Worm (Caenorhabditis elegans): Measurements from ENCODE around the gene skr-13.
"Not testable (repeated sequence)": the region's sequence is repeated elsewhere in the genome, so short reads cannot be mapped to it uniquely, and the experiment has no call there.

Gene skr-13

DNA sequence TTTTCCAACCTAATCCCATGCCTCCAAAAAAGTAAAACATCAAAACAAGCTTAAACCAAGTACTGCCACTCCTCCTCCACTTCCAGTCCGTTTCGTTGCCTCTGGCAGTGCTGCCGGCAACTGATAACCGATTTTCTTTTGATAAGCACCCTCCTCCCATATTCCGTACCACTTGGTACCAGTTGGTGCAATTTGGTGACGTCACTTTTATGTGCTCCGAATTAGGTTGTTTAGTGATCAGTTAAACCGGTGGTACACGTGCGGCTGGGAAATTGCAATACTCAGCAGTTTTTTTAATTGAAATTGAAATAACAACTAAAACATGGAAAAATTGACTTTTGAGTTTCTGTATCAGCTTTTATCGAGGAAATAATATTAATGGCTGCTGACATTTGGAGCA is 11.7 kb upstream of the skr-13 start:
- TF ChIP-seq him-1 (tag; optimal IDR thresholded peaks at IDR 0.05) (no peak), dao-5 (tag; optimal IDR thresholded peaks at IDR 0.05) (no peak), W03F9.2 (tag; optimal IDR thresholded peaks at IDR 0.05) (no peak)

DNA sequence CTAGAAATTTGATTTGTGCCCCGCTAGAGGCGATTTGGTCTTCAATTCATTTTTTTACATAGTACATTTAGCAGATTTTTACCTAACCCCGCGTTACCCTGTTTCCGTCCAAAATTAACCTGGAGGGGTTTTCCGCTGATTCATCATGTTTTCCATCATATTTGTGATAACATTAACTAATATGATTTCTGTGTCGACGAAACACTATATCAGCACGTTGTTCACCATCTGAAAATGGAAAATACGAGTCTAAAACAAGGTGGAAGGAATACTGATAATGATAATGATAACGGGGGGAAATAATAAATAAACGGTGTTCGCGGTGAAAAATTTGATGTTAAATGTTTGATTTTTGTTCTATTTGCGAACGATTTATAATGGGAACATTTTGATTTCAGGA is 9.3 kb upstream of the skr-13 start:
- TF ChIP-seq W03F9.2 (tag; optimal IDR thresholded peaks at IDR 0.05) (no peak), dao-5 (tag; optimal IDR thresholded peaks at IDR 0.05) (no peak)

DNA sequence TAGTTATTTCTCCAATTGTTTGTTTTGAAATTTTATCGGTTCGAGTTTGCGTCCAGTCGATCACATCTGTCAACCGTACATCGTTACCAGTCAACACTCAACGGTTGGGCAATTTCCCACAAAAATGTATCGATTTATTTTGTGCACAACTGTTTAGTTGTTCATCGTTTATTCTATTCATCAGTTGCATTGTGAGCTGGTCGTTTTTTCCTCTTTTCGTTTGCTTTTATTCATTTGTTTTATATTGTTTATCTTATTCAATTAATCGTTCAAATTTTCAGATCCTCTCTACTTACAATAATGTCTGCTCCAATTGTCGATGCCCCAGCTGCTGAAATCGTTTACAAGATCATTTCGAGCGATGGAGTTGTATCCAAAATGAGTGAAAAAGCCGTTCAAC is 4.6 kb upstream of the skr-13 start, which contains the start of gene skr-12:
TSS of gene skr-12 (plus strand) at position 301 of the 400 bp plus-strand sequence.
- TF ChIP-seq dao-5 (tag; optimal IDR thresholded peaks at IDR 0.05): no peak
- TF ChIP-seq him-1 (tag; optimal IDR thresholded peaks at IDR 0.05): no peak
- no peak for TF ChIP-seq W03F9.2 (tag; optimal IDR thresholded peaks at IDR 0.05)

DNA sequence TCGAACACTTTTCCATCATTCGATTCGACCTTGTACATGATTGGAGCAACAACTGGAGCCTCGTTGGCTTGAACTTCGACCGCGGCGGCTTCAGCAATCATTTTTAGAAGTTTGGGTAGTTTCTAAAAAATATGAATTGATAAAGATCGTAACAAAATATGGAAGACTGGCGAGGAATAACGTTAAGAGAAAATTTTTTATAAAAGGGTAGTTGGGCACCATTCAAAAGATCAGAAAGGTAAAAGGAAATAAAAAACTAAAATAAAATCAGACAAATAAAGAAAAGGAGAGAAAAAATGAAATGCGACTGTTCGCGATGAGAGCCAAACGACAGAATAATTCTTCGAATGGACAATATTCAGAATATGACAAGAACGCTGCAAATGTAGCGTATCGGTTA is 3.3 kb upstream of the skr-13 start, which contains the start of gene skr-8:
TSS of gene skr-8 (minus strand) at position 101 of the 400 bp plus-strand sequence.
- TF ChIP-seq W03F9.2, him-1, dao-5 (tag; optimal IDR thresholded peaks at IDR 0.05): not testable (repeated sequence)

DNA sequence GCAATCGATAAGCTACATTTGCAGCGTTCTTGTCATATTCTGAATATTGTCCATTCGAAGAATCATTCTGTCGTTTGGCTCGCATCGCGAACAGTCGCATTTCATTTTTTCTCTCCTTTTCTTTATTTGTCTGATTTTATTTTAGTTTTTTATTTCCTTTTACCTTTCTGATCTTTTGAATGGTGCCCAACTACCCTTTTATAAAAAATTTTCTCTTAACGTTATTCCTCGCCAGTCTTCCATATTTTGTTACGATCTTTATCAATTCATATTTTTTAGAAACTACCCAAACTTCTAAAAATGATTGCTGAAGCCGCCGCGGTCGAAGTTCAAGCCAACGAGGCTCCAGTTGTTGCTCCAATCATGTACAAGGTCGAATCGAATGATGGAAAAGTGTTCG is 858 bp upstream of the skr-13 start, which contains the start of gene skr-9:
TSS of gene skr-9 (plus strand) at position 301 of the 400 bp plus-strand sequence.
- TF ChIP-seq dao-5, him-1, W03F9.2 (tag; optimal IDR thresholded peaks at IDR 0.05): not testable (repeated sequence)

DNA sequence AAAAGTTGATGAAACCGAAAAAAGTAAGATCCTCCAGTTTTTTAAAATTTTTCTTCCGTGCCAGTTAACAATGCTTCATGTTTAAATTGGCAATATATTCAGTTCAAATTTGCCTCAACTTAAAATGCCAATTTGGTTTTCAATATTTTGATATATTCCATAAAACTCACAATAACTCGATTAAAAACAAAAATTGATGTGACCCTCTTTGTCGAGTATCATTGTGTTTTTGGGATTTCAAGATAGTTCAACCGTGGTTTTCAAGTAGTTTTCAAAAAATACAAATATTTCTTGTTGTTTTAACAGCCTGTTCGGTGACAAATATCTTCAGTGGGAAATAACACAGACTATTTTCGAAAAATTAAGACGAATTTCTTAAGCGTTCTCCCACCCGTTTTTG is 9.4 kb downstream of the skr-13 start:
- TF ChIP-seq him-1 (tag; optimal IDR thresholded peaks at IDR 0.05) (no peak), dao-5 (tag; optimal IDR thresholded peaks at IDR 0.05) (no peak), W03F9.2 (tag; optimal IDR thresholded peaks at IDR 0.05) (no peak)

DNA sequence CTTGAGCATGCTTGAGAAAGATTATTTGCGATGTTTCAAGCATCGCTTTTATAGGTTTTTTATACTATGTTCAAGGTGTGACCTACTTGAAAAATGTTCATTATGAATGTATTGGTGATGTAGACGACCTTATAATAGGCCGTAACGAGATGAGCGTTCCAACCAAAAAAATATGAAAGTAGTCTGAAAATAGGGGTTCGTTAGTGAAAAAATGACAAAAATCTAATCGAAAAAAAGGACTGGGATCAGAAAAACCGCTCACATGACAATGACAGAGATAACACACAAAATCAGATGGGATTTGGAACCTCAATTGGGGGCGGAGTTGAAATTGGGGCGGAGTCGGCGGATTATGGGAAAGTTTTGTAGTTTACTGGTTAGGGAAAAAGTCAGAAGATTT is 11.5 kb downstream of the skr-13 start, which contains the start of gene Y116A8C.40:
TSS of gene Y116A8C.40 (minus strand) at position 101 of the 400 bp plus-strand sequence.
- TF ChIP-seq W03F9.2 (tag; optimal IDR thresholded peaks at IDR 0.05) (no peak), him-1 (tag; optimal IDR thresholded peaks at IDR 0.05) (no peak), dao-5 (tag; optimal IDR thresholded peaks at IDR 0.05) (no peak)

DNA sequence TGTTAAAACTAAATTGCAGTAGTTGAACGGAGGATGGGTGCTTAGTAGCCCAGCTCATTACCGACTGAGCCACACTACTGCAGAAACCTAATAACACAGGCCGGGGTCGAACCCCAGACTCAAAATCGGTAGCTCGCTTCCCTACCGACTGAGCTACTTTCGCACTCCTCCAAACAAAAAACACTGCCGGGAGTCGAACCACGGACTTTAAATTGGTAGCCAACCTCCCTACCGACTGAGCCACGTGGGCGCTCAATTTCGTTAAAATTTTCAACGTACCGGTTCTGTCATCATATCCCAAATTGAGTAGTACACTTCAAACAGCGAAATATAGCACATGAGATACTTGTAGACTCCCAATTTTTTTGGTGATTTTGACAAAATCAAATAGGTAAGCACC is 12.0 kb downstream of the skr-13 start:
- no peak for TF ChIP-seq W03F9.2 (tag; optimal IDR thresholded peaks at IDR 0.05)
- TF ChIP-seq him-1 (tag; optimal IDR thresholded peaks at IDR 0.05): no peak
- TF ChIP-seq dao-5 (tag; optimal IDR thresholded peaks at IDR 0.05): no peak

DNA sequence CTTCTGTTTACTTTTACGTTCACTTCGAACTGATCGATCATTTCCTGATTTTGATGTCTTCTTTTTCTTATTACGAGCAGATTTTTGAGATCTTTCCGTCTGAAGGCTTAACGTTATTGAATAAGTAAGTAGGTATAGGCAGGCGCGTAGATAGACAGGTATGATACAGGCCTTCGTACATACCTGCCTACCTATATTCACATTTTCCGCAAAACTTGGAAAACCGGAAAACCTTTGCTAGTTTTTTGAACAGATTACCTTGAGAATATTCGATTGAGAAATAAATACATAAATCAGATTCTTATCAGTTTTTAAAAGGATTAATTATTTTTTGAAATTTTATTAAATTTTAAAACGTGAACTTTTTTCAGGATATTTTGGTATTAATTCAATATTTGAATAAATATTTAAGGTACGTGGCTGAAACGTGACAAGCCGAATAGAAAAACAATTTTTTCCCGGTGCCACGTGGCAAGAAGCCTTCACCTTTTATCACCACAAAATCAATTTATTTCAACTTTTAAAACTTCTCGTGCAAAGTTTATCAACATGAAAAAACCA is 31.3 kb downstream of the skr-13 start, which contains the start of the genes Y116A8C.37 and Y116A8C.38:
TSS of gene Y116A8C.37 (minus strand) at position 101 of the 561 bp plus-strand sequence.
TSS of gene Y116A8C.38 (plus strand) at position 511 of the 561 bp plus-strand sequence.
- no peak for TF ChIP-seq W03F9.2 (tag; optimal IDR thresholded peaks at IDR 0.05)
- no peak for TF ChIP-seq him-1 (tag; optimal IDR thresholded peaks at IDR 0.05)

DNA sequence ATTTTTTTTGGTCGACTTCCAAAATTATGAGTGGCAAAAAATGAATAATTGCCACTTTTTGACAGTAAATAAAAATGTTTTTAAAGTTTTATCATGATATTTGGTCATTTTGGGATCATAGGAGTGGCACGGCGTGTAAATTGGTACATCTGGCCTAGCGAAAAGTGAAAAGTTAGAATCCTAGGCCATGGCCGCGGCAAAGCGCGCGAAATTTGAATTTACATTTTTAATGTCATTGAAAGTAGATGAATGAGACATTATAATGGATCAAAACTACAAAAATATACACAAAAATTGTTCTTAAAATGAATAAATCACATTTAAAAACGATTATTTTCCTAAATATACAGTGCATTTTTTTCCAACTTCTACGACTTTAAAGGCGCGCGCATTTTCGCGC is 35.9 kb downstream of the skr-13 start:
- no peak for TF ChIP-seq W03F9.2 (tag; optimal IDR thresholded peaks at IDR 0.05)
- TF ChIP-seq him-1 (tag; optimal IDR thresholded peaks at IDR 0.05): no peak
- no peak for TF ChIP-seq dao-5 (tag; optimal IDR thresholded peaks at IDR 0.05)

DNA sequence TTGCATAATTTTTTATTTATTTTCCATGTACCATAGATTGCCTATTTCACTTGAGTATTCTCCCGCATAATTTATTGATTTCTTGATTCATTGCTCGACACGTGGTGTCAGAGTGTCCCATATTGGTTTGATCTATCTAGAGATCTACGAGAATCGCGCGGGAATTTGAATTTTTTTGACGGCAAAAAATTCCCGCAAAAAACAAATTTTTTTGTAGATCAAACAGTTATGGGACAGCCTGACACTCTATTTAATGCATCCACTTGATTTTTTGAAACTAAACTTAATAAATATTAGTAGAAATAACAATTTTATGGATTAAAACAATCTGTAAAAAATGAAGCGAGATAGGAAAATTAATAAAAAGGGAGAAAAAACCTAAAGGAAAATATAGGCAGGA is 36.4 kb downstream of the skr-13 start:
- TF ChIP-seq W03F9.2 (tag; optimal IDR thresholded peaks at IDR 0.05) (no peak), dao-5 (tag; optimal IDR thresholded peaks at IDR 0.05) (no peak), him-1 (tag; optimal IDR thresholded peaks at IDR 0.05) (no peak)

DNA sequence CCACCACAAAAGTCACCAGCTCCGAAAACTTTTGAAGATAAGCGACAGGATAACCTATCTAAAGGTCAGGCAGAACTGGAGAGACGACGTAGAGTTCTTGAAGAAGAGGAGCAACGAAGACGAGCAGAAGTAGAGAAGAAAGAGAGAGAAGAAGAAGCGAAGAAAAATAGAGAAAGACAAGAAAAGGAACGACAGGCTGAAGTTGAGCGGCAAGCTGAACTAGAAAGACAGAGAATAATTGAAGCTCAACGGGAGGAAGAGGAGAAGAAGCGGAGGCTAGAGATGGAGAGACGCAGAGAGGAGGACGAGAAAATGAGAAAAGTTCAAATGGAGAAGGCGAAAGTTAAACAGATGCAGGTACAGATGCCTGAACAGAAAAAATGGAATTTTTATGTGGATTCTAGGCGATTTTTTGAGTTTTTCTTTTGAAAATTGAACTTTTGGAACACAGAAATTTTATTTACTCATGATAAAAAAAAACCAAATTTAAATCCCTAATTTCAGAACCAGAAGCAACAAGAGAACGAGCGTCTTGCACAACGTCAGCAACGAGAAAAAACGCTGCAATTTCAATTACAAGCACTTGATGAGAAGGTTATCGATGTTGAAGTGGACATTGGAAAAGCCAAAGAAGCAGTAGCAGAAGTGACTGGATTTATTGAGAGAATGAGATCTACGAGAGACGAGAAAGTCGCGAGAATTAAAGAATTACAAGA is 41.2 kb downstream of the skr-13 start:
- TF ChIP-seq him-1 (tag; optimal IDR thresholded peaks at IDR 0.05): no peak

DNA sequence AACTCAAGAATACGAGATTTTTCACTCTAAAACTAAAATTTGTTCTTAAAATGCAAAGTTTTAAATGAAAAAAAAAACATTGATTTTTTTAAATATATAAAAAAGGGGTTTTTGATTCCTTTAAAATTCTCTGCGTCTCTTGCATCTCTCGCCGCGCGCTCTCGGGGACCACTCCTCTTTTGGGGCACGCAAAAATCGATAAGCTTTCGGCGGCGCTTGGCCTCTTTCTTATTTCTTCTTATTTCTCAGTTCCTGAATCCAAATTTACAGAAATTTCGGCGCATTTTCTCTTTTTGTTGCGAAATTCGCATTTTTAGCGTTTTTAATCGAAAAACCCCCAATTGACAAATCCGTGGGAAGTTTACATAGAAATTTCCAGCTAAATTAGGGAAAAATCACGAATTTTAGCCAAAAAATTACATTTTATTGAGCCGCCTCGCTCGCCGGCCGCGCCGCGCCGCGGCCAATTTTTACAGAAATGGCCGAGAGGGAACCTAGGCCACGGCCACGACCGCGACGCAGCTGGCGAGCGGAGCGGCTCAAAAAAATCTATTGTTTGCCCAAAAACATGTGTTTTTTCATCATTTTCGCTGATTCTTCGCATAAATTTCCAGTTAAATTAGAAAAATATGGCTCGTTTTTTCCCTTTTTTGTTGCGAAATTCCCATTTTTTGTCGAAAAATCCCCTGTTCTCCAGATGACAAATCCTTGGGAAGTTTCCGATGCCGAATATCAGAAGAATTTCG is 43.3 kb downstream of the skr-13 start, which contains the start of gene itsn-1:
TSS of gene itsn-1 (plus strand) at position 696 of the 746 bp plus-strand sequence.
- TF ChIP-seq W03F9.2 (tag; optimal IDR thresholded peaks at IDR 0.05) (no peak), him-1 (tag; optimal IDR thresholded peaks at IDR 0.05) (no peak), dao-5 (tag; optimal IDR thresholded peaks at IDR 0.05) (no peak)

DNA sequence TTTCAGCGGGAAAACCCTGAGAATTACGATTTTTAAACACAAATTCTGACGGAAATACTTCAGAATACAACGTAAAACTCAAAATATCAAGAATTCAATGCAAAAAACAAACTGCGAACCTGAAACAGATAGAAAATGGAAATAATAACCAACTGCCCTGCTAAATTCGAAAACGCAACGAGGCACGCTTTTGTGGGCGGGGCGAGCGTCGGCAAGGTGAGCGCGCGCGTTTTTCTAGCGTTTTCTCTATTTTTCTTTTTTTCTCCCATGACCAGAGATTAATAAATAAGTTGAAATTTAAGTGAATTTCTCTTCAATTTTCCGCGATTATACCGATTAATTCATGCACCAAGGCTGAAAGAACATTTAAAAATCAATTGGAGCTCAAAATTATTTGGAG is 43.8 kb downstream of the skr-13 start, which contains the start of gene uaf-2:
TSS of gene uaf-2 (minus strand) at position 183 of the 400 bp plus-strand sequence.
- TF ChIP-seq W03F9.2 (tag; optimal IDR thresholded peaks at IDR 0.05) (peak; percentile 30), him-1 (tag; optimal IDR thresholded peaks at IDR 0.05) (no peak)

All from whole organism, L4/young adult.